Fruit fly (Drosophila melanogaster): ENCODE data around the gene Atg17.
A peak's percentile ranks its signal among the peaks of the same experiment; 100 is the strongest.

dm6 chr3R:5660198-5660893 is 9.2 kb upstream of the Atg17 start, which contains the start of gene Wdr33:
- TF ChIP-seq CG1620 (GFP tag; optimal IDR thresholded peaks at IDR 0.05) (no peak), tj (GFP tag; optimal IDR thresholded peaks at IDR 0.05) (peak; percentile 88), Hr96 (GFP tag; optimal IDR thresholded peaks at IDR 0.05) (no peak), Clk (GFP tag; optimal IDR thresholded peaks at IDR 0.05) (no peak), CG12768 (GFP tag; optimal IDR thresholded peaks at IDR 0.05) (peak; percentile 41), cic (GFP tag; optimal IDR thresholded peaks at IDR 0.05) (no peak), CG14711 (tag; optimal IDR thresholded peaks at IDR 0.05) (no peak)

All from whole organism, adult.